Worm (Caenorhabditis elegans) whole organism, early embryonic: Measurements from ENCODE around the gene T20B3.14.

Experiments
- F13C5.2 ChIP-seq: sonication (generic microtip); optimal IDR thresholded peaks from 2 replicates; lab custom pipeline; 2017; ENCODE audit warnings: mild to moderate bottlenecking, missing genetic modification characterization, inconsistent platforms, missing compliant biosample characterization
- ama-1 ChIP-seq: fragments of 150-350 bp; optimal IDR thresholded peaks from 2 replicates; lab custom pipeline; 2014
- ceh-13 ChIP-seq: fragments of 200-800 bp; sonication (Bioruptor generic); optimal IDR thresholded peaks from 2 replicates; lab custom pipeline; 2018; ENCODE audit warnings: mild to moderate bottlenecking, missing genetic modification characterization, missing compliant biosample characterization
- ets-7 ChIP-seq: sonication (generic microtip); optimal IDR thresholded peaks from 2 replicates; lab custom pipeline; 2016; ENCODE audit warnings: missing genotype, missing genetic modification characterization, missing compliant biosample characterization
- hmg-4 ChIP-seq: fragments of 200-800 bp; sonication (Bioruptor generic); optimal IDR thresholded peaks from 2 replicates; lab custom pipeline; 2018; ENCODE audit warnings: mild to moderate bottlenecking, missing genetic modification characterization, missing compliant biosample characterization
- hnd-1 ChIP-seq: sonication (generic microtip); optimal IDR thresholded peaks from 2 replicates; lab custom pipeline; 2016; ENCODE audit warnings: missing genetic modification characterization, missing compliant biosample characterization
- pes-1 ChIP-seq: fragments of 200-800 bp; sonication (Bioruptor generic); IDR thresholded peaks from 2 replicates; pipeline ENCODE4 v1.3.6; 2022; ENCODE audit warnings: missing genetic modification reagents, missing genetic modification characterization, missing compliant biosample characterization
- sea-1 ChIP-seq: fragments of 200-800 bp; sonication (Bioruptor generic); conservative IDR thresholded peaks from 2 replicates; pipeline ENCODE4 v1.3.6; 2022; ENCODE audit warnings: missing genetic modification characterization, missing compliant biosample characterization
- tbx-11 ChIP-seq: fragments of 200-800 bp; sonication (Bioruptor generic); IDR thresholded peaks from 2 replicates; pipeline ENCODE4 v1.3.6; 2022; ENCODE audit warnings: missing genetic modification characterization, missing compliant biosample characterization

DNA sequence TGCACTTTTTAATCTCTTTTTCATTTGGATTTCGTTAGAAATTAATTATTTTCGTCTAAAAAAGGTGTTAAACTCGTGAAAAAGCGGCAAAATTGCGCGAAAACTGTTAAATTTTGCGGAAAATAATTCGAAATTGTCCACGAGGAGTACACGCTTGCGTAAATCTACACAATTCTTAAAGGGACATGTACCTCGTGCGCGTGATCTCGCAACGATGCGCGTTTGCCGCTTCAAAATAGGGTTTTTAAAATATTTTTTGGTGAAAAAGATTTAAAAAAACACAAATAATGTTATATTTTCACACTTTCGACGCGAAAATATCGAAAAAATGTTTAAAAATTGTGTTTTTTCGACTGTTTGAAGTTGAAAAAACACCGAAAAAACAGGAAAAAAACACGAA, 27.8 kb downstream of the T20B3.14 start:
- TF ChIP-seq ets-7 (no peak), ceh-13 (GFP tag; lab: Kevin White, UChicago) (no peak), hnd-1 (tag; lab: Kevin White, UChicago) (no peak), ama-1 (lab: Kevin White, UChicago) (no peak), pes-1 (GFP tag; lab: Robert Waterston, UW) (no peak), tbx-11 (GFP tag; lab: Robert Waterston, UW) (no peak), sea-1 (GFP tag; lab: Robert Waterston, UW) (no peak), hmg-4 (GFP tag; lab: Kevin White, UChicago) (no peak), F13C5.2 (no peak)
